Worm (Caenorhabditis elegans): ENCODE results near the gene nstp-9.

Gene nstp-9

DNA sequence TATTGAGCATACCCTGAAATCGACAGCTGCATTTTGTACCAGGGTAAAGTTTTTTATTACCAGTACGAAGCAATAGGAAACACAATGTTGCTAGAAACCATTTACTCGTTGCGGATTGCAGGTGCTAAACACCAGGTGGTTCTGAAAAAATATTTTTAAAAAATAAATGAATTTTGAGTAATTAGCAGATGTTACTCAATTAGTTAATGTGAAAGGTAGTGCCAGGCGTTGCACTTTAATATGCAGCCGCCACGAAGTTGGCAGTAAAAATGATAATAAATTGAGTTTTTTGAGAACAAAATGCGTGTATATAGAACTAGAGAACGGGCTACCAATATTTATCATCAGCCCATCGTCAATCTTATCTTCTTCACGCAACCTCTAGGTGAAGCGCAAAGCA is at the start of gene nstp-9:
nstp-9 (minus strand) TSS at position 101 of the 400 bp plus-strand sequence.
- TF ChIP-seq efl-1 (optimal IDR thresholded peaks at IDR 0.05) (no peak), efl-1 (GFP tag; optimal IDR thresholded peaks at IDR 0.05 in 1 of 2) (peak in 1 of 2 experiments; percentile 12), pax-3 (tag; optimal IDR thresholded peaks at IDR 0.05) (no peak), fkh-4 (tag; optimal IDR thresholded peaks at IDR 0.05; ENCODE audit: borderline replicate concordance) (no peak), ztf-11 (tag; optimal IDR thresholded peaks at IDR 0.05) (no peak), hlh-4 (tag; optimal IDR thresholded peaks at IDR 0.05) (peak; percentile 81)

DNA sequence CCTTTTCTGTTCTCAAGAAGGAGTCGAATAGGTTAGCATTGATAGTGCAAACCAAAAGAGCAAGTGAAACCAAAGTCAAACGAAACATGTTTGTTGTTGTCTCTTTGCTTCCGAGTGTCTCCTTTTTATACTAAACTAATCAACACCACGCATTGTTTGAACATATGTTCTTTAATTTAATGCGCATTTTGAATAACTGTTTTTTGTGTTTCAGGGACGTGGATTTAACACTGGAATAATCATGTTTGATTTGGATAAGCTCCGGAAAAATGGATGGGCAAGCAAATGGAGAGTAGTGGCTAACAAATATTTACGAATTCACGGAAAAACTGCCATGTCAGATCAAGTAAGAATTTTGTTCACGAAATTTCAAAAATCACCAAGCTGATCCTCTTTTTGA is 48.2 kb upstream of the nstp-9 start, which contains the start of gene K09C8.9:
K09C8.9 (minus strand) TSS at position 101 of the 400 bp plus-strand sequence.
- TF ChIP-seq efl-1 (optimal IDR thresholded peaks at IDR 0.05) (no peak), efl-1 (GFP tag; optimal IDR thresholded peaks at IDR 0.05 in 1 of 2) (peak in 1 of 2 experiments; percentile 1), lin-39 (tag; optimal IDR thresholded peaks at IDR 0.05) (no peak)

ce11 chrX:10966251-10966650 is 46.7 kb upstream of the nstp-9 start, which contains the start of gene lge-1:
Gene lge-1, plus strand, starts transcription at chrX:10966551.
- no peak for TF ChIP-seq fkh-8 (tag; optimal IDR thresholded peaks at IDR 0.05)
- TF ChIP-seq rnt-1 (tag; optimal IDR thresholded peaks at IDR 0.05), result no peak
- TF ChIP-seq xbp-1 (tag; optimal IDR thresholded peaks at IDR 0.05), result no peak
- TF ChIP-seq blmp-1 (tag; optimal IDR thresholded peaks at IDR 0.05), result no peak
- no peak for TF ChIP-seq efl-1 (optimal IDR thresholded peaks at IDR 0.05)
- TF ChIP-seq efl-1 (GFP tag; optimal IDR thresholded peaks at IDR 0.05 in 1 of 2), result no peak
- TF ChIP-seq ceh-8 (GFP tag; optimal IDR thresholded peaks at IDR 0.05), result no peak
- no peak for TF ChIP-seq sup-37 (GFP tag; optimal IDR thresholded peaks at IDR 0.05)
- TF ChIP-seq efl-3 (GFP tag; optimal IDR thresholded peaks at IDR 0.05), result no peak
- TF ChIP-seq nhr-19 (GFP tag; conservative IDR thresholded peaks at IDR 0.05), result no peak
- no peak for TF ChIP-seq elt-3 (tag; optimal IDR thresholded peaks at IDR 0.05)
- TF ChIP-seq unc-130 (tag; optimal IDR thresholded peaks at IDR 0.05), result no peak
- TF ChIP-seq F16B12.6 (tag; optimal IDR thresholded peaks at IDR 0.05), result no peak
- no peak for TF ChIP-seq sox-4 (tag; optimal IDR thresholded peaks at IDR 0.05)
- no peak for TF ChIP-seq lir-3 (tag; optimal IDR thresholded peaks at IDR 0.05; ENCODE audit: poor library complexity)
- TF ChIP-seq irx-1 (tag; optimal IDR thresholded peaks at IDR 0.05), result no peak
- no peak for TF ChIP-seq tlp-1 (tag; optimal IDR thresholded peaks at IDR 0.05)
- no peak for TF ChIP-seq nhr-85 (tag)

ce11 chrX:10965508-10965907 is 46.0 kb upstream of the nstp-9 start:
- TF ChIP-seq ceh-63 (GFP tag; optimal IDR thresholded peaks at IDR 0.05), result no peak
- TF ChIP-seq rnt-1 (tag; optimal IDR thresholded peaks at IDR 0.05), result no peak
- peak; percentile 47 for TF ChIP-seq lin-14 (GFP tag; optimal IDR thresholded peaks at IDR 0.05)
- TF ChIP-seq mef-2 (tag; optimal IDR thresholded peaks at IDR 0.05), result no peak

ce11 chrX:10963453-10964046 is 44.0 kb upstream of the nstp-9 start, which contains the start of gene nas-10:
Gene nas-10, minus strand, starts transcription at chrX:10963503.
- TF ChIP-seq efl-3 (GFP tag; optimal IDR thresholded peaks at IDR 0.05) (no peak), egl-13 (tag; optimal IDR thresholded peaks at IDR 0.05) (no peak), dsc-1 (tag; optimal IDR thresholded peaks at IDR 0.05) (peak; percentile 52), unc-86 (tag; optimal IDR thresholded peaks at IDR 0.05) (peak; percentile 19), F16B12.6 (tag; optimal IDR thresholded peaks at IDR 0.05) (no peak), dpl-1 (GFP tag; optimal IDR thresholded peaks at IDR 0.05) (no peak), pax-3 (tag; optimal IDR thresholded peaks at IDR 0.05) (no peak), lin-35 (GFP tag; optimal IDR thresholded peaks at IDR 0.05) (peak in 1 of 2 experiments; percentile 61), nhr-47 (tag; optimal IDR thresholded peaks at IDR 0.05) (no peak), blmp-1 (tag; optimal IDR thresholded peaks at IDR 0.05) (peak; percentile 21), mab-9 (GFP tag; IDR thresholded peaks at IDR 0.05) (no peak), jun-1 (tag; optimal IDR thresholded peaks at IDR 0.05) (peak; percentile 25), nhr-77 (tag; optimal IDR thresholded peaks at IDR 0.05) (no peak), mdl-1 (tag; optimal IDR thresholded peaks at IDR 0.05) (peak in 1 of 2 experiments; percentile 49), skn-1 (tag; optimal IDR thresholded peaks at IDR 0.05) (no peak), ztf-11 (tag; optimal IDR thresholded peaks at IDR 0.05) (peak in 1 of 2 experiments; percentile 38), sup-37 (GFP tag; optimal IDR thresholded peaks at IDR 0.05) (no peak), unc-130 (tag; optimal IDR thresholded peaks at IDR 0.05) (peak; percentile 25), rnt-1 (tag; optimal IDR thresholded peaks at IDR 0.05) (peak; percentile 37), snu-23 (GFP tag; optimal IDR thresholded peaks at IDR 0.05) (peak; percentile 77), lin-13 (GFP tag; optimal IDR thresholded peaks at IDR 0.05) (no peak), grh-1 (GFP tag; IDR thresholded peaks at IDR 0.05) (0 out of 2 replicates have a peak, but pooled peaks have one; percentile 24), tbx-2 (tag; optimal IDR thresholded peaks at IDR 0.05) (no peak), nhr-19 (GFP tag; conservative IDR thresholded peaks at IDR 0.05) (peak; percentile 68), hlh-4 (tag; optimal IDR thresholded peaks at IDR 0.05) (no peak), elt-3 (tag; optimal IDR thresholded peaks at IDR 0.05) (peak in 1 of 6 experiments; percentile 18), hlh-17 (GFP tag; optimal IDR thresholded peaks at IDR 0.05; ENCODE audit: borderline replicate concordance) (no peak)
